Worm (Caenorhabditis elegans): ENCODE data around the gene srlf-29.

The srlf-29 gene

ce11 chrII:1676088-1676487, 10.0 kb downstream of the srlf-29 start, which contains the start of gene fbxb-17:
Gene fbxb-17 (plus strand): TSS chrII:1676388.
- TF ChIP-seq pat-9 (tag; optimal IDR thresholded peaks at IDR 0.05) (no peak), ceh-31 (tag; optimal IDR thresholded peaks at IDR 0.05) (no peak), ceh-48 (tag; optimal IDR thresholded peaks at IDR 0.05) (no peak), ceh-45 (GFP tag; IDR thresholded peaks at IDR 0.05) (no peak), K02D7.2 (tag; optimal IDR thresholded peaks at IDR 0.05) (no peak), hlh-30 (tag; optimal IDR thresholded peaks at IDR 0.05; ENCODE audit: insufficient read depth) (no peak), ttx-3 (tag; optimal IDR thresholded peaks at IDR 0.05) (no peak), unc-86 (tag; optimal IDR thresholded peaks at IDR 0.05) (no peak), fkh-6 (tag; optimal IDR thresholded peaks at IDR 0.05) (no peak), syd-9 (tag; optimal IDR thresholded peaks at IDR 0.05) (no peak), mec-3 (tag; optimal IDR thresholded peaks at IDR 0.05; ENCODE audit: borderline replicate concordance) (no peak), unc-42 (tag; optimal IDR thresholded peaks at IDR 0.05) (no peak), unc-55 (GFP tag; optimal IDR thresholded peaks at IDR 0.05) (no peak), nhr-232 (tag; optimal IDR thresholded peaks at IDR 0.05) (no peak), tbx-7 (tag; optimal IDR thresholded peaks at IDR 0.05) (no peak), ceh-2 (tag; optimal IDR thresholded peaks at IDR 0.05) (no peak), ceh-9 (tag; optimal IDR thresholded peaks at IDR 0.05) (no peak), Y22D7AL.16 (tag; optimal IDR thresholded peaks at IDR 0.05) (no peak), madf-2 (tag; optimal IDR thresholded peaks at IDR 0.05) (no peak), pag-3 (tag; optimal IDR thresholded peaks at IDR 0.05; ENCODE audit: borderline replicate concordance) (no peak)

- TF ChIP-seq rnt-1 (tag; optimal IDR thresholded peaks at IDR 0.05) = no peak
- TF ChIP-seq hlh-15 (tag; optimal IDR thresholded peaks at IDR 0.05) = no peak
- no peak for TF ChIP-seq T23F11.4 (GFP tag; optimal IDR thresholded peaks at IDR 0.05)
- TF ChIP-seq lin-11 (tag; optimal IDR thresholded peaks at IDR 0.05) = no peak
- no peak for TF ChIP-seq nhr-11 (tag; optimal IDR thresholded peaks at IDR 0.05)
- no peak for TF ChIP-seq che-1 (tag; optimal IDR thresholded peaks at IDR 0.05)
- TF ChIP-seq ceh-48 (tag; optimal IDR thresholded peaks at IDR 0.05) = no peak
- no peak for TF ChIP-seq unc-3 (GFP tag; conservative IDR thresholded peaks at IDR 0.05)
- TF ChIP-seq unc-3 (tag; optimal IDR thresholded peaks at IDR 0.05) = no peak
- no peak for TF ChIP-seq pha-4 (tag; optimal IDR thresholded peaks at IDR 0.05)
- no peak for TF ChIP-seq eyg-1 (tag; optimal IDR thresholded peaks at IDR 0.05)
- TF ChIP-seq npax-4 (tag; optimal IDR thresholded peaks at IDR 0.05) = no peak
- no peak for TF ChIP-seq ceh-24 (tag; optimal IDR thresholded peaks at IDR 0.05)
- no peak for TF ChIP-seq hlh-13 (GFP tag; optimal IDR thresholded peaks at IDR 0.05)
These were observed 13.0 kb downstream of the srlf-29 start, which contains the start of gene irld-36 for ce11 chrII:1679081-1679480. Gene irld-36 (plus strand): TSS chrII:1679381.

ce11 chrII:1682218-1682617, 16.1 kb downstream of the srlf-29 start, which contains the start of gene fbxb-26:
Gene fbxb-26 (plus strand): TSS chrII:1682518.
- TF ChIP-seq ceh-2 (tag; optimal IDR thresholded peaks at IDR 0.05) (no peak), hlh-13 (GFP tag; optimal IDR thresholded peaks at IDR 0.05) (no peak), pqm-1 (tag; optimal IDR thresholded peaks at IDR 0.05) (no peak), ceh-19 (GFP tag; optimal IDR thresholded peaks at IDR 0.05) (no peak), K02D7.2 (tag; optimal IDR thresholded peaks at IDR 0.05) (no peak), unc-3 (GFP tag; conservative IDR thresholded peaks at IDR 0.05) (no peak), unc-3 (tag; optimal IDR thresholded peaks at IDR 0.05) (no peak), elt-2 (tag; optimal IDR thresholded peaks at IDR 0.05) (no peak), ceh-24 (tag; optimal IDR thresholded peaks at IDR 0.05) (no peak), hlh-8 (tag; optimal IDR thresholded peaks at IDR 0.05) (no peak), che-1 (tag; optimal IDR thresholded peaks at IDR 0.05) (no peak), ceh-48 (tag; optimal IDR thresholded peaks at IDR 0.05) (no peak), C38D4.7 (GFP tag; optimal IDR thresholded peaks at IDR 0.05) (no peak)

ce11 chrII:1683742-1684141, 17.6 kb downstream of the srlf-29 start, which contains the start of gene fbxb-25:
Gene fbxb-25 (plus strand): TSS chrII:1684042.
- TF ChIP-seq unc-3 (GFP tag; conservative IDR thresholded peaks at IDR 0.05) = no peak
- no peak for TF ChIP-seq unc-3 (tag; optimal IDR thresholded peaks at IDR 0.05)
- TF ChIP-seq unc-42 (tag; optimal IDR thresholded peaks at IDR 0.05) = no peak
- TF ChIP-seq hlh-13 (GFP tag; optimal IDR thresholded peaks at IDR 0.05) = no peak
- no peak for TF ChIP-seq odd-2 (tag; optimal IDR thresholded peaks at IDR 0.05)
- TF ChIP-seq lim-6 (tag; optimal IDR thresholded peaks at IDR 0.05) = no peak
- TF ChIP-seq sox-4 (tag; optimal IDR thresholded peaks at IDR 0.05) = no peak
- no peak for TF ChIP-seq ceh-19 (GFP tag; optimal IDR thresholded peaks at IDR 0.05)
- TF ChIP-seq T23F11.4 (GFP tag; optimal IDR thresholded peaks at IDR 0.05) = no peak
- TF ChIP-seq F13H6.1 (tag; optimal IDR thresholded peaks at IDR 0.05) = no peak
- no peak for TF ChIP-seq ceh-45 (GFP tag; IDR thresholded peaks at IDR 0.05)
- no peak for TF ChIP-seq hlh-8 (tag; optimal IDR thresholded peaks at IDR 0.05)
- no peak for TF ChIP-seq sox-2 (GFP tag; IDR thresholded peaks at IDR 0.05)
- TF ChIP-seq ceh-14 (tag; optimal IDR thresholded peaks at IDR 0.05) = no peak
- TF ChIP-seq ceh-22 (tag; optimal IDR thresholded peaks at IDR 0.05) = no peak
- no peak for TF ChIP-seq tbx-2 (tag; optimal IDR thresholded peaks at IDR 0.05)
- TF ChIP-seq ama-1 (optimal IDR thresholded peaks at IDR 0.05) = no peak
- no peak for TF ChIP-seq pat-9 (tag; optimal IDR thresholded peaks at IDR 0.05)

Measured in whole organism, late embryonic.